Fruit fly (Drosophila melanogaster): ENCODE data around the gene psidin.

The psidin gene

DNA sequence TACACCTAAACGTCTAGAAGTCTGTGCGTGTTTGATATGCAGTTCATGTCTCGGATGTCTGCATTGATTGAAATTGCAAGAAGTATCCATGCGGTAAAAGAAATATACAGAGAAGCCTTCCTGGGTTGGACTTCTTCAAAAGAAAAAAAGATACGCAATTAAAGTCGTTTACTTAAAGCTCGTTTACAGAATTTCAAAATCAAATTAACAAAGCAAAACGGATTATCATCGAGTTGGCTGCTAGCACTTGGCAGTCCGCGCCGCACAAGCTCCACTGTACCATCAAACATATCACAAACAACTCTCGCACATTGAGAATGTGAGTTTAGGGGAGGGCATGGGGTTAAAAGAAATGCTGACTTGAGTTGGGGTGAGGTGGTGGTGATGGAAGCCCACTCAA lies 23.1 kb upstream of the psidin start (continued):
- TF ChIP-seq bcd (GFP tag; optimal IDR thresholded peaks at IDR 0.05), result peak; percentile 60
- TF ChIP-seq klu (GFP tag; IDR thresholded peaks at IDR 0.05), result 0 out of 2 replicates have a peak, but pooled peaks have one; percentile 27
- TF ChIP-seq sisA (GFP tag; IDR thresholded peaks at IDR 0.05), result peak; percentile 85
- TF ChIP-seq E2f1 (GFP tag; IDR thresholded peaks at IDR 0.05), result peak; percentile 64
- TF ChIP-seq CG8944 (GFP tag; optimal IDR thresholded peaks at IDR 0.05), result peak; percentile 76
- TF ChIP-seq ewg (GFP tag; optimal IDR thresholded peaks at IDR 0.05), result peak; percentile 67
- TF ChIP-seq cg (GFP tag; optimal IDR thresholded peaks at IDR 0.05), result no peak
- TF ChIP-seq CG1832 (GFP tag; optimal IDR thresholded peaks at IDR 0.05), result no peak
- no peak for TF ChIP-seq Hr39 (optimal IDR thresholded peaks at IDR 0.05)
- no peak for TF ChIP-seq trh (GFP tag; optimal IDR thresholded peaks at IDR 0.05)
- peak; percentile 51 for TF ChIP-seq Meics (GFP tag; optimal IDR thresholded peaks at IDR 0.05)
- no peak for TF ChIP-seq CG2889 (GFP tag; IDR thresholded peaks at IDR 0.05)
- peak; percentile 82 for TF ChIP-seq row (GFP tag; IDR thresholded peaks at IDR 0.05)
- peak; percentile 53 for TF ChIP-seq Bdp1 (GFP tag; optimal IDR thresholded peaks at IDR 0.05)
- TF ChIP-seq CG2116 (GFP tag; optimal IDR thresholded peaks at IDR 0.05), result no peak
- TF ChIP-seq CG7556 (GFP tag; optimal IDR thresholded peaks at IDR 0.05), result peak; percentile 70
- TF ChIP-seq ranshi (GFP tag; IDR thresholded peaks at IDR 0.05), result peak; percentile 70; the same call in 1 of the 2 replicates
- TF ChIP-seq mld (GFP tag; IDR thresholded peaks at IDR 0.05; ENCODE audit: partially characterized antibody), result no peak
- TF ChIP-seq CG4707 (GFP tag; optimal IDR thresholded peaks at IDR 0.05), result peak; percentile 54
- peak; percentile 75 for TF ChIP-seq gsb-n (tag; optimal IDR thresholded peaks at IDR 0.05)
- peak; percentile 61 for TF ChIP-seq lilli (GFP tag; optimal IDR thresholded peaks at IDR 0.05)
- peak; percentile 28 for TF ChIP-seq CG13123 (GFP tag; optimal IDR thresholded peaks at IDR 0.05)
- TF ChIP-seq CG3065 (GFP tag; optimal IDR thresholded peaks at IDR 0.05), result peak; percentile 55
- TF ChIP-seq maf-S (GFP tag; optimal IDR thresholded peaks at IDR 0.05), result peak; percentile 41
- no peak for TF ChIP-seq pan (optimal IDR thresholded peaks at IDR 0.05)
- peak in 1 of 2 experiments; percentile 77 for TF ChIP-seq pan (GFP tag; optimal IDR thresholded peaks at IDR 0.05 in 1 of 2, IDR thresholded peaks at IDR 0.05 in 1 of 2)
- peak; percentile 95 for TF ChIP-seq Ets65A (GFP tag)
- no peak for TF ChIP-seq mirr (GFP tag; optimal IDR thresholded peaks at IDR 0.05)
- TF ChIP-seq CG13775 (GFP tag; optimal IDR thresholded peaks at IDR 0.05), result peak; percentile 45
- TF ChIP-seq Gsc (GFP tag; IDR thresholded peaks at IDR 0.05), result no peak
- TF ChIP-seq D (optimal IDR thresholded peaks at IDR 0.05), result no peak
- TF ChIP-seq D (GFP tag; optimal IDR thresholded peaks at IDR 0.05), result peak; percentile 80
- TF ChIP-seq Dek (tag; optimal IDR thresholded peaks at IDR 0.05), result no peak
- peak; percentile 75 for TF ChIP-seq lab (GFP tag; optimal IDR thresholded peaks at IDR 0.05)
- TF ChIP-seq Sox100B (GFP tag; optimal IDR thresholded peaks at IDR 0.05), result peak; percentile 60
- peak; percentile 43 for TF ChIP-seq CG33213 (GFP tag; optimal IDR thresholded peaks at IDR 0.05)
- peak; percentile 78 for TF ChIP-seq ttk (GFP tag; IDR thresholded peaks at IDR 0.05)
- TF ChIP-seq Oli (tag; optimal IDR thresholded peaks at IDR 0.05), result peak; percentile 84
- TF ChIP-seq oc (tag; optimal IDR thresholded peaks at IDR 0.05), result peak; percentile 78
- peak; percentile 6 for TF ChIP-seq Sry-β (GFP tag; optimal IDR thresholded peaks at IDR 0.05)
- TF ChIP-seq ac (GFP tag; optimal IDR thresholded peaks at IDR 0.05), result no peak
- peak; percentile 14 for TF ChIP-seq twi (tag; optimal IDR thresholded peaks at IDR 0.05)
- no peak for TF ChIP-seq CG15073 (GFP tag; optimal IDR thresholded peaks at IDR 0.05)
- no peak for TF ChIP-seq abd-A (tag; optimal IDR thresholded peaks at IDR 0.05)
- TF ChIP-seq CG4404 (GFP tag; IDR thresholded peaks at IDR 0.05), result peak; percentile 74
- peak; percentile 66 for TF ChIP-seq slbo (GFP tag; IDR thresholded peaks at IDR 0.05)
- peak; percentile 46 for TF ChIP-seq Fer1 (GFP tag; optimal IDR thresholded peaks at IDR 0.05)
- peak; percentile 51 for TF ChIP-seq CG5180 (GFP tag; optimal IDR thresholded peaks at IDR 0.05)
- no peak for TF ChIP-seq CG31388 (GFP tag; optimal IDR thresholded peaks at IDR 0.05)
- TF ChIP-seq CG14965 (GFP tag; optimal IDR thresholded peaks at IDR 0.05; ENCODE audit: borderline replicate concordance), result no peak
- TF ChIP-seq so (GFP tag; IDR thresholded peaks at IDR 0.05), result peak; percentile 74
- TF ChIP-seq run (tag; optimal IDR thresholded peaks at IDR 0.05), result peak; percentile 20

Measured in whole organism, embryonic.